Fruit fly (Drosophila melanogaster) whole organism, embryonic: ENCODE data around the gene Svil.
A peak's percentile ranks its signal among the peaks of the same experiment; 100 is the strongest.

Experiments used
- BtbVII ChIP-seq: fragments of 200-800 bp; sonication (Bioruptor generic); optimal IDR thresholded peaks from 3 replicates; lab custom pipeline; 2017; ENCODE audit warnings: missing biosample characterization, mild to moderate bottlenecking, missing genetic modification characterization
- CG11560 ChIP-seq: fragments of 200-800 bp; sonication (Bioruptor generic); IDR thresholded peaks from 3 replicates; pipeline ENCODE4 v1.3.6; 2022; ENCODE audit warnings: missing biosample characterization, missing genetic modification characterization
- CG12071 ChIP-seq: fragments of 200-800 bp; sonication (Bioruptor generic); optimal IDR thresholded peaks from 3 replicates; lab custom pipeline; 2018; ENCODE audit warnings: missing biosample characterization, mild to moderate bottlenecking, missing genetic modification characterization
- CG12744 ChIP-seq: fragments of 200-800 bp; sonication (Bioruptor generic); optimal IDR thresholded peaks from 2 replicates; lab custom pipeline; 2016; ENCODE audit warnings: missing biosample characterization, missing genetic modification characterization
- CG12942 ChIP-seq: fragments of 200-800 bp; sonication (Bioruptor generic); optimal IDR thresholded peaks from 3 replicates; lab custom pipeline; 2016; ENCODE audit warnings: missing biosample characterization, missing genetic modification characterization
- CG13424 ChIP-seq: fragments of 200-800 bp; sonication (Bioruptor generic); optimal IDR thresholded peaks from 2 replicates; lab custom pipeline; 2019; ENCODE audit warnings: missing biosample characterization, mild to moderate bottlenecking, missing genetic modification characterization, moderate library complexity
- CG15696 ChIP-seq: fragments of 200-800 bp; sonication (Bioruptor generic); optimal IDR thresholded peaks from 2 replicates; lab custom pipeline; 2019; ENCODE audit warnings: missing biosample characterization, mild to moderate bottlenecking, missing genetic modification characterization, moderate library complexity
- CG17328 ChIP-seq: fragments of 200-800 bp; sonication (Bioruptor generic); IDR thresholded peaks from 2 replicates; pipeline ENCODE4 v1.3.6; 2022; ENCODE audit warnings: missing biosample characterization, missing genetic modification characterization
- CG17568 ChIP-seq: fragments of 200-800 bp; sonication (Bioruptor generic); optimal IDR thresholded peaks from 2 replicates; lab custom pipeline; 2018; ENCODE audit warnings: missing biosample characterization, mild to moderate bottlenecking, missing genetic modification characterization, moderate library complexity
- CG17802 ChIP-seq: fragments of 200-800 bp; sonication (Bioruptor generic); optimal IDR thresholded peaks from 2 replicates; lab custom pipeline; 2018; ENCODE audit warnings: missing biosample characterization, mild to moderate bottlenecking, missing genetic modification characterization, moderate library complexity
- CG2199 ChIP-seq: fragments of 200-800 bp; sonication (Bioruptor generic); IDR thresholded peaks from 3 replicates; pipeline ENCODE4 v1.3.6; 2022; ENCODE audit warnings: missing biosample characterization, missing genetic modification characterization
- CG31224 ChIP-seq: fragments of 200-800 bp; sonication (Bioruptor generic); IDR thresholded peaks from 2 replicates; pipeline ENCODE4 v1.3.6; 2022; ENCODE audit warnings: missing biosample characterization, missing genetic modification characterization
- CG31365 ChIP-seq: fragments of 200-800 bp; sonication (Bioruptor generic); optimal IDR thresholded peaks from 2 replicates; lab custom pipeline; 2018; ENCODE audit warnings: missing biosample characterization, mild to moderate bottlenecking, missing genetic modification characterization
- CG3163 ChIP-seq: fragments of 200-800 bp; sonication (Bioruptor generic); optimal IDR thresholded peaks from 3 replicates; lab custom pipeline; 2016; ENCODE audit warnings: missing biosample characterization, missing genetic modification characterization
- CG34422 ChIP-seq: fragments of 200-800 bp; sonication (Bioruptor generic); IDR thresholded peaks from 3 replicates; pipeline ENCODE4 v1.3.6; 2022; ENCODE audit warnings: missing biosample characterization, missing genetic modification characterization
- CG3847 ChIP-seq: fragments of 200-800 bp; sonication (Bioruptor generic); IDR thresholded peaks from 2 replicates; pipeline ENCODE4 v1.3.6; 2022; ENCODE audit warnings: missing biosample characterization, missing genetic modification characterization
- CG42726 ChIP-seq: fragments of 200-800 bp; sonication (Bioruptor generic); IDR thresholded peaks from 2 replicates; pipeline ENCODE4 v1.3.6; 2022; ENCODE audit warnings: missing biosample characterization, missing genetic modification characterization; ENCODE audit not compliant: partially characterized antibody
- CG4707 ChIP-seq: fragments of 200-800 bp; sonication (Bioruptor generic); optimal IDR thresholded peaks from 2 replicates; lab custom pipeline; 2018; ENCODE audit warnings: missing biosample characterization, mild to moderate bottlenecking, missing genetic modification characterization, moderate library complexity
- CG4854 ChIP-seq: fragments of 200-800 bp; sonication (Bioruptor generic); optimal IDR thresholded peaks from 2 replicates; lab custom pipeline; 2016; ENCODE audit warnings: missing biosample characterization, missing genetic modification characterization, inconsistent platforms
- CG5245 ChIP-seq: fragments of 200-800 bp; sonication (Bioruptor generic); optimal IDR thresholded peaks from 3 replicates; lab custom pipeline; 2016; ENCODE audit warnings: missing biosample characterization, missing genetic modification characterization
- CG5953 ChIP-seq: fragments of 200-800 bp; sonication (Bioruptor generic); IDR thresholded peaks from 2 replicates; pipeline ENCODE4 v1.3.6; 2022; ENCODE audit warnings: missing biosample characterization, missing genetic modification characterization
- CG7271 ChIP-seq: fragments of 200-800 bp; sonication (Bioruptor generic); optimal IDR thresholded peaks from 2 replicates; lab custom pipeline; 2018; ENCODE audit warnings: missing biosample characterization, mild to moderate bottlenecking, missing genetic modification characterization, moderate library complexity
- CG8478 ChIP-seq: fragments of >200 bp; optimal IDR thresholded peaks from 2 replicates; lab custom pipeline; 2018
- CG9876 ChIP-seq: fragments of 200-800 bp; sonication (Bioruptor generic); optimal IDR thresholded peaks from 2 replicates; lab custom pipeline; 2016; ENCODE audit warnings: missing biosample characterization, missing genetic modification characterization
- D19B ChIP-seq: fragments of 200-800 bp; sonication (Bioruptor generic); optimal IDR thresholded peaks from 2 replicates; lab custom pipeline; 2017; ENCODE audit warnings: missing biosample characterization, mild to moderate bottlenecking, missing genetic modification characterization
- Hsf ChIP-seq: fragments of 200-800 bp; sonication (Bioruptor generic); optimal IDR thresholded peaks from 3 replicates; lab custom pipeline; 2016; ENCODE audit warnings: missing biosample characterization, missing genetic modification characterization
- Mad ChIP-seq: fragments of 200-800 bp; sonication (Bioruptor generic); optimal IDR thresholded peaks from 2 replicates; lab custom pipeline; 2016; ENCODE audit warnings: missing biosample characterization, missing genetic modification characterization
- Meics ChIP-seq: fragments of 200-800 bp; sonication (Bioruptor generic); optimal IDR thresholded peaks from 2 replicates; lab custom pipeline; 2017; ENCODE audit warnings: missing biosample characterization, mild to moderate bottlenecking, missing genetic modification characterization
- Myb ChIP-seq: fragments of 200-800 bp; sonication (Bioruptor generic); optimal IDR thresholded peaks from 2 replicates; lab custom pipeline; 2016; ENCODE audit warnings: missing biosample characterization, missing genetic modification characterization
- Oli ChIP-seq: fragments of 200-800 bp; sonication (Bioruptor generic); optimal IDR thresholded peaks from 2 replicates; lab custom pipeline; 2018; ENCODE audit warnings: missing biosample characterization, mild to moderate bottlenecking, missing genetic modification characterization, moderate library complexity
- Side ChIP-seq: fragments of 200-800 bp; sonication (Bioruptor generic); optimal IDR thresholded peaks from 2 replicates; lab custom pipeline; 2016; ENCODE audit warnings: missing biosample characterization, missing genetic modification characterization
- Usf ChIP-seq: fragments of 200-800 bp; sonication (Bioruptor generic); optimal IDR thresholded peaks from 2 replicates; lab custom pipeline; 2017; ENCODE audit warnings: missing genotype, missing biosample characterization, missing genetic modification characterization
- amos ChIP-seq: fragments of 200-800 bp; sonication (Bioruptor generic); IDR thresholded peaks from 2 replicates; pipeline ENCODE4 v1.3.6; 2022; ENCODE audit warnings: missing biosample characterization, missing genetic modification characterization; ENCODE audit not compliant: partially characterized antibody
- cad ChIP-seq: fragments of >200 bp; optimal IDR thresholded peaks from 2 replicates; lab custom pipeline; 2017; ENCODE audit warnings: missing biosample characterization, missing genetic modification characterization
- cato ChIP-seq: fragments of 200-800 bp; sonication (Bioruptor generic); optimal IDR thresholded peaks from 2 replicates; lab custom pipeline; 2016; ENCODE audit warnings: missing biosample characterization, missing genetic modification characterization, borderline replicate concordance
- dan ChIP-seq: fragments of 200-800 bp; sonication (Bioruptor generic); IDR thresholded peaks from 2 replicates; pipeline ENCODE4 v1.3.6; 2022; ENCODE audit warnings: missing biosample characterization, missing genetic modification characterization
- emc ChIP-seq: fragments of 200-800 bp; sonication (Bioruptor generic); optimal IDR thresholded peaks from 2 replicates; lab custom pipeline; 2016; ENCODE audit warnings: missing biosample characterization, missing genetic modification characterization
- esg ChIP-seq: fragments of 200-800 bp; sonication (Bioruptor generic); conservative IDR thresholded peaks from 2 replicates; pipeline ENCODE4 v1.3.6; 2022; ENCODE audit warnings: missing biosample characterization, missing genetic modification characterization
- eyg ChIP-seq: fragments of 200-800 bp; sonication (Bioruptor generic); optimal IDR thresholded peaks from 3 replicates; lab custom pipeline; 2016; ENCODE audit warnings: missing biosample characterization, missing genetic modification characterization
- fd96Cb ChIP-seq: fragments of 200-800 bp; sonication (Bioruptor generic); optimal IDR thresholded peaks from 2 replicates; lab custom pipeline; 2018; ENCODE audit warnings: missing biosample characterization, mild to moderate bottlenecking, missing genetic modification characterization, moderate library complexity
- gce ChIP-seq: fragments of 200-800 bp; sonication (Bioruptor generic); IDR thresholded peaks from 3 replicates; pipeline ENCODE4 v1.3.6; 2022; ENCODE audit warnings: missing biosample characterization, missing genetic modification characterization
- hth ChIP-seq: fragments of >200 bp; optimal IDR thresholded peaks from 2 replicates; lab custom pipeline; 2017; ENCODE audit warnings: inconsistent platforms
- ind ChIP-seq: fragments of 200-800 bp; sonication (Bioruptor generic); optimal IDR thresholded peaks from 3 replicates; lab custom pipeline; 2016; ENCODE audit warnings: missing biosample characterization, missing genetic modification characterization
- jigr1 ChIP-seq: fragments of 200-800 bp; sonication (Bioruptor generic); IDR thresholded peaks from 3 replicates; pipeline ENCODE4 v1.3.6; 2022; ENCODE audit warnings: missing biosample characterization, missing genetic modification characterization
- rib ChIP-seq: fragments of 200-800 bp; sonication (Bioruptor generic); IDR thresholded peaks from 2 replicates; pipeline ENCODE4 v1.3.6; 2022; ENCODE audit warnings: missing biosample characterization, missing genetic modification characterization
- scrt ChIP-seq: fragments of 200-800 bp; sonication (Bioruptor generic); optimal IDR thresholded peaks from 2 replicates; lab custom pipeline; 2018; ENCODE audit warnings: missing biosample characterization, mild to moderate bottlenecking, missing genetic modification characterization, moderate library complexity
- shn ChIP-seq: fragments of 200-800 bp; sonication (Bioruptor generic); optimal IDR thresholded peaks from 3 replicates; lab custom pipeline; 2016; ENCODE audit warnings: missing biosample characterization, missing genetic modification characterization
- sna ChIP-seq: fragments of 200-800 bp; sonication (Bioruptor generic); IDR thresholded peaks from 2 replicates; pipeline ENCODE4 v1.3.6; 2022; ENCODE audit warnings: missing biosample characterization, missing genetic modification characterization; ENCODE audit not compliant: partially characterized antibody
- vfl ChIP-seq: fragments of 200-800 bp; sonication (Bioruptor generic); optimal IDR thresholded peaks from 2 replicates; lab custom pipeline; 2016; ENCODE audit warnings: missing biosample characterization, missing genetic modification characterization
- wor ChIP-seq: fragments of 200-800 bp; sonication (Bioruptor generic); IDR thresholded peaks from 2 replicates; pipeline ENCODE4 v1.3.6; 2022; ENCODE audit warnings: missing biosample characterization, missing genetic modification characterization
- zf30C ChIP-seq: fragments of 200-800 bp; sonication (Bioruptor generic); optimal IDR thresholded peaks from 3 replicates; lab custom pipeline; 2018; ENCODE audit warnings: missing biosample characterization, mild to moderate bottlenecking, missing genetic modification characterization

Svil gene

DNA sequence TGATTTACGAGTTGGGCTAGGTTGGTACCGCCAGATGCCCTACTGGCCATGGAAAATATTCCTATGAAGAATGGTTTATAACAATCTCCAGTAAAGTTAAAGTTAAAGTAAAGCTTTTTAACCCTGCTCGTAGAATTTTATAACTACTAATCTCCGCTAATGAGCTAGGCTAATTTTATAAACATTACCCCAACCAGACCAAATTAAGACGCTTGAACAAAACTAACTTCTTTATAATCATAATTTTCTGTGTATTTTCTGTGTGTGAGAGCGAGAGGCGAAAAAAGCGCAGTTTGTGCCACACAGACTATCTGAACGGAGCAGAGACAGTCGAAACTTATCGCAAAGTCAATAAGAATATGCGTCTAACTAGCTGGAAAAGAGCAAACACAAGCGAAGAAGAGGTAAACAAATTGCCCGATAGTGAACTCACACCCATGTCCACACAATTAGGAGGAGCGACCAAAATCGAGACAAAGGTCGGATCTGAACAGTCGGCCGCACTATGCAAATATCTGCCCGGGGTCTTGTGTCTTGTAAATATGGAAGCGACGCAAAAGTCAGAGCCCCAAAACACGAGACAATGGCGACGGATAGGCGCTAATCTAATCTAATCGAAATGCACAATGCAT, 159.6 kb downstream of the Svil start (continued):
- TF ChIP-seq dan (no peak), CG2199 (GFP tag; lab: Robert Waterston, UW) (no peak), cad (GFP tag; lab: Kevin White, UChicago) (no peak), cato (GFP tag; lab: Kevin White, UChicago) (no peak), CG17802 (peak; percentile 70), CG31365 (tag; lab: Kevin White, UChicago) (peak; percentile 74), jigr1 (GFP tag; lab: Robert Waterston, UW) (no peak), CG42726 (GFP tag; lab: Robert Waterston, UW) (no peak), hth (lab: Kevin White, UChicago) (no peak), CG15696 (tag; lab: Kevin White, UChicago) (peak; percentile 71), eyg (GFP tag; lab: Kevin White, UChicago) (no peak), CG8478 (lab: Kevin White, UChicago) (no peak), esg (no peak), Usf (no peak), CG17328 (GFP tag; lab: Robert Waterston, UW) (peak; percentile 60; the same call in 1 of the 2 replicates), wor (GFP tag; lab: Robert Waterston, UW) (no peak), CG31224 (GFP tag; lab: Robert Waterston, UW) (no peak; the same call in 1 of the 2 replicates), CG12942 (GFP tag; lab: Kevin White, UChicago) (peak; percentile 25), Side (GFP tag; lab: Kevin White, UChicago) (peak; percentile 75), CG13424 (peak; percentile 68), vfl (GFP tag; lab: Kevin White, UChicago) (no peak), CG12744 (GFP tag; lab: Kevin White, UChicago) (no peak), Oli (no peak), CG11560 (tag; lab: Robert Waterston, UW) (no peak), Myb (GFP tag; lab: Kevin White, UChicago) (peak; percentile 25), CG4707 (GFP tag; lab: Kevin White, UChicago) (peak; percentile 70), Mad (no peak), gce (GFP tag; lab: Robert Waterston, UW) (peak; percentile 81; the same call in 2 of the 3 replicates), Hsf (GFP tag; lab: Kevin White, UChicago) (peak; percentile 20), sna (no peak), BtbVII (GFP tag; lab: Kevin White, UChicago) (peak; percentile 88), zf30C (no peak), amos (no peak), CG5245 (peak; percentile 25), CG3847 (GFP tag; lab: Robert Waterston, UW) (no peak; the same call in 1 of the 2 replicates), shn (GFP tag; lab: Kevin White, UChicago) (peak; percentile 19), D19B (GFP tag; lab: Kevin White, UChicago) (peak; percentile 34), emc (GFP tag; lab: Kevin White, UChicago) (no peak), Meics (GFP tag; lab: Kevin White, UChicago) (peak; percentile 75), scrt (GFP tag; lab: Kevin White, UChicago) (peak; percentile 66), fd96Cb (tag; lab: Kevin White, UChicago) (peak; percentile 23), ind (no peak), CG9876 (GFP tag; lab: Kevin White, UChicago) (no peak), CG17568 (GFP tag; lab: Kevin White, UChicago) (peak; percentile 88), CG5953 (GFP tag; lab: Robert Waterston, UW) (peak; percentile 52; the same call in 1 of the 2 replicates), CG12071 (peak; percentile 85), rib (GFP tag; lab: Robert Waterston, UW) (peak; percentile 39; the same call in 1 of the 2 replicates), CG34422 (no peak), CG4854 (GFP tag; lab: Kevin White, UChicago) (peak; percentile 46), CG3163 (GFP tag; lab: Kevin White, UChicago) (no peak), CG7271 (tag; lab: Kevin White, UChicago) (peak; percentile 44)
